Fruit fly (Drosophila melanogaster) whole organism, embryonic: ENCODE results near the gene CG42404.

Experiments
- Ada2b ChIP-seq: fragments of 200-800 bp; sonication (Bioruptor generic); IDR thresholded peaks from 2 replicates; pipeline ENCODE4 v1.3.6; 2022; ENCODE audit warnings: missing biosample characterization, missing genetic modification characterization
- CG10267 ChIP-seq: fragments of 200-800 bp; sonication (Bioruptor generic); optimal IDR thresholded peaks from 2 replicates; lab custom pipeline; 2018; ENCODE audit warnings: missing biosample characterization, mild to moderate bottlenecking, missing genetic modification characterization, moderate library complexity
- CG10274 ChIP-seq: fragments of 200-800 bp; sonication (Bioruptor generic); optimal IDR thresholded peaks from 3 replicates; lab custom pipeline; 2017; ENCODE audit warnings: missing biosample characterization, mild to moderate bottlenecking, missing genetic modification characterization
- CG10321 ChIP-seq: fragments of 200-800 bp; sonication (Bioruptor generic); IDR thresholded peaks from 2 replicates; pipeline ENCODE4 v1.3.6; 2022; ENCODE audit warnings: missing biosample characterization, missing genetic modification characterization
- CG10431 ChIP-seq: fragments of 200-800 bp; sonication (Bioruptor generic); optimal IDR thresholded peaks from 3 replicates; lab custom pipeline; 2018; ENCODE audit warnings: missing biosample characterization, mild to moderate bottlenecking, missing genetic modification characterization
- CG10959 ChIP-seq: fragments of 200-800 bp; sonication (Bioruptor generic); IDR thresholded peaks from 2 replicates; pipeline ENCODE4 v1.3.6; 2022; ENCODE audit warnings: missing biosample characterization, missing genetic modification characterization
- CG11093 ChIP-seq: fragments of 200-800 bp; sonication (Bioruptor generic); IDR thresholded peaks from 3 replicates; pipeline ENCODE4 v1.3.6; 2022; ENCODE audit warnings: missing biosample characterization, missing genetic modification characterization
- CG11456 ChIP-seq: fragments of 200-800 bp; sonication (Bioruptor generic); IDR thresholded peaks from 3 replicates; pipeline ENCODE4 v1.3.6; 2022; ENCODE audit warnings: missing biosample characterization, missing genetic modification characterization
- CG12299 ChIP-seq: fragments of 200-800 bp; sonication (Bioruptor generic); optimal IDR thresholded peaks from 2 replicates; lab custom pipeline; 2018; ENCODE audit warnings: missing biosample characterization, mild to moderate bottlenecking, missing genetic modification characterization
- CG13123 ChIP-seq: fragments of 200-800 bp; sonication (Bioruptor generic); optimal IDR thresholded peaks from 2 replicates; lab custom pipeline; 2016; ENCODE audit warnings: missing biosample characterization, missing genetic modification characterization
- CG14667 ChIP-seq: fragments of 200-800 bp; sonication (Bioruptor generic); IDR thresholded peaks from 2 replicates; pipeline ENCODE4 v1.3.6; 2022; ENCODE audit warnings: missing biosample characterization, missing genetic modification characterization
- CG15073 ChIP-seq: fragments of 200-800 bp; sonication (Bioruptor generic); optimal IDR thresholded peaks from 2 replicates; lab custom pipeline; 2016; ENCODE audit warnings: missing biosample characterization, missing genetic modification characterization
- CG1529 ChIP-seq: fragments of 200-800 bp; sonication (Bioruptor generic); optimal IDR thresholded peaks from 3 replicates; lab custom pipeline; 2018; ENCODE audit warnings: missing biosample characterization, missing genetic modification characterization
- CG1647 ChIP-seq: fragments of 200-800 bp; sonication (Bioruptor generic); optimal IDR thresholded peaks from 3 replicates; lab custom pipeline; 2016; ENCODE audit warnings: missing biosample characterization, missing genetic modification characterization
- CG16813 ChIP-seq: fragments of 200-800 bp; sonication (Bioruptor generic); IDR thresholded peaks from 3 replicates; pipeline ENCODE4 v1.3.6; 2022; ENCODE audit warnings: missing biosample characterization, missing genetic modification characterization; ENCODE audit not compliant: partially characterized antibody
- CG34422 ChIP-seq: fragments of 200-800 bp; sonication (Bioruptor generic); IDR thresholded peaks from 3 replicates; pipeline ENCODE4 v1.3.6; 2022; ENCODE audit warnings: missing biosample characterization, missing genetic modification characterization
- CG4360 ChIP-seq: fragments of 200-800 bp; sonication (Bioruptor generic); IDR thresholded peaks from 2 replicates; pipeline ENCODE4 v1.3.6; 2022; ENCODE audit warnings: missing biosample characterization, missing genetic modification characterization
- CG4617 ChIP-seq: fragments of 200-800 bp; sonication (Bioruptor generic); optimal IDR thresholded peaks from 3 replicates; lab custom pipeline; 2016; ENCODE audit warnings: missing biosample characterization, missing genetic modification characterization, borderline replicate concordance
- CG6683 ChIP-seq: fragments of 200-800 bp; sonication (Bioruptor generic); optimal IDR thresholded peaks from 2 replicates; lab custom pipeline; 2017; ENCODE audit warnings: missing biosample characterization, mild to moderate bottlenecking, missing genetic modification characterization, missing genetic modification reagents
- CG6813 ChIP-seq: fragments of 200-800 bp; sonication (Bioruptor generic); optimal IDR thresholded peaks from 2 replicates; lab custom pipeline; 2017; ENCODE audit warnings: missing biosample characterization, missing genetic modification characterization, mild to moderate bottlenecking, moderate library complexity, missing genetic modification reagents
- CG7372 ChIP-seq: fragments of 200-800 bp; sonication (Bioruptor generic); IDR thresholded peaks from 2 replicates; pipeline ENCODE4 v1.3.6; 2022; ENCODE audit warnings: missing biosample characterization, missing genetic modification characterization
- CG7963 ChIP-seq: fragments of 200-800 bp; sonication (Bioruptor generic); IDR thresholded peaks from 3 replicates; pipeline ENCODE4 v1.3.6; 2022; ENCODE audit warnings: missing biosample characterization, missing genetic modification characterization; ENCODE audit not compliant: partially characterized antibody
- CHES-1-like ChIP-seq: fragments of 200-800 bp; sonication (Bioruptor generic); optimal IDR thresholded peaks from 2 replicates; lab custom pipeline; 2016; ENCODE audit warnings: missing biosample characterization, missing genetic modification characterization
- CrebB ChIP-seq: fragments of 200-800 bp; sonication (Bioruptor generic); optimal IDR thresholded peaks from 3 replicates; lab custom pipeline; 2018; ENCODE audit warnings: missing biosample characterization, mild to moderate bottlenecking, missing genetic modification characterization
- Dad ChIP-seq: fragments of 200-800 bp; sonication (Bioruptor generic); optimal IDR thresholded peaks from 3 replicates; lab custom pipeline; 2016; ENCODE audit warnings: missing biosample characterization, missing genetic modification characterization
- Dref ChIP-seq: fragments of 200-800 bp; sonication (Bioruptor generic); IDR thresholded peaks from 2 replicates; pipeline ENCODE4 v1.3.6; 2022; ENCODE audit warnings: missing biosample characterization, missing genetic modification characterization
- ERR ChIP-seq: fragments of 200-800 bp; sonication (Bioruptor generic); optimal IDR thresholded peaks from 2 replicates; lab custom pipeline; 2016; ENCODE audit warnings: missing biosample characterization, missing genetic modification characterization
- Oli ChIP-seq: fragments of 200-800 bp; sonication (Bioruptor generic); optimal IDR thresholded peaks from 2 replicates; lab custom pipeline; 2018; ENCODE audit warnings: missing biosample characterization, mild to moderate bottlenecking, missing genetic modification characterization, moderate library complexity
- Poxn ChIP-seq: fragments of 200-800 bp; sonication (Bioruptor generic); IDR thresholded peaks from 2 replicates; pipeline ENCODE4 v1.3.6; 2022; ENCODE audit warnings: missing biosample characterization, missing genetic modification characterization
- Rfx ChIP-seq: fragments of 200-800 bp; sonication (Bioruptor generic); IDR thresholded peaks from 2 replicates; pipeline ENCODE4 v1.3.6; 2022; ENCODE audit warnings: missing biosample characterization, missing genetic modification characterization
- Scr ChIP-seq: fragments of 200-800 bp; sonication (Bioruptor generic); IDR thresholded peaks from 2 replicates; pipeline ENCODE4 v1.3.6; 2022; ENCODE audit warnings: missing biosample characterization, missing genetic modification characterization; ENCODE audit not compliant: partially characterized antibody
- abd-A ChIP-seq: fragments of 200-800 bp; sonication (Bioruptor generic); optimal IDR thresholded peaks from 3 replicates; lab custom pipeline; 2019; ENCODE audit warnings: missing biosample characterization, mild to moderate bottlenecking, missing genetic modification characterization, moderate library complexity
- ash1 ChIP-seq: fragments of 200-800 bp; sonication (Bioruptor generic); optimal IDR thresholded peaks from 2 replicates; lab custom pipeline; 2018; ENCODE audit warnings: missing biosample characterization, mild to moderate bottlenecking, missing genetic modification characterization
- ato ChIP-seq: fragments of 200-800 bp; sonication (Bioruptor generic); IDR thresholded peaks from 2 replicates; pipeline ENCODE4 v1.3.6; 2022; ENCODE audit warnings: missing biosample characterization, missing genetic modification characterization; ENCODE audit not compliant: partially characterized antibody
- fd96Cb ChIP-seq: fragments of 200-800 bp; sonication (Bioruptor generic); optimal IDR thresholded peaks from 2 replicates; lab custom pipeline; 2018; ENCODE audit warnings: missing biosample characterization, mild to moderate bottlenecking, missing genetic modification characterization, moderate library complexity
- grn ChIP-seq: fragments of 200-800 bp; sonication (Bioruptor generic); optimal IDR thresholded peaks from 3 replicates; lab custom pipeline; 2017; ENCODE audit warnings: missing biosample characterization, missing genetic modification characterization
- jigr1 ChIP-seq: fragments of 200-800 bp; sonication (Bioruptor generic); IDR thresholded peaks from 3 replicates; pipeline ENCODE4 v1.3.6; 2022; ENCODE audit warnings: missing biosample characterization, missing genetic modification characterization
- lmd ChIP-seq: fragments of 200-800 bp; sonication (Bioruptor generic); IDR thresholded peaks from 2 replicates; pipeline ENCODE4 v1.3.6; 2022; ENCODE audit warnings: missing biosample characterization, missing genetic modification characterization
- nmo ChIP-seq: fragments of 200-800 bp; sonication (Bioruptor generic); optimal IDR thresholded peaks from 2 replicates; lab custom pipeline; 2018; ENCODE audit warnings: missing biosample characterization, mild to moderate bottlenecking, missing genetic modification characterization, moderate library complexity
- pb ChIP-seq: fragments of 200-800 bp; sonication (Bioruptor generic); optimal IDR thresholded peaks from 3 replicates; lab custom pipeline; 2016; ENCODE audit warnings: missing biosample characterization, missing genetic modification characterization
- pita ChIP-seq: fragments of 200-800 bp; sonication (Bioruptor generic); optimal IDR thresholded peaks from 2 replicates; lab custom pipeline; 2017; ENCODE audit warnings: missing biosample characterization, mild to moderate bottlenecking, missing genetic modification characterization
- row ChIP-seq: fragments of 200-800 bp; sonication (Bioruptor generic); IDR thresholded peaks from 3 replicates; pipeline ENCODE4 v1.3.6; 2022; ENCODE audit warnings: missing biosample characterization, missing genetic modification characterization
- schlank ChIP-seq: fragments of 200-800 bp; sonication (Bioruptor generic); optimal IDR thresholded peaks from 2 replicates; lab custom pipeline; 2018; ENCODE audit warnings: missing biosample characterization, mild to moderate bottlenecking, missing genetic modification characterization
- shn ChIP-seq: fragments of 200-800 bp; sonication (Bioruptor generic); optimal IDR thresholded peaks from 3 replicates; lab custom pipeline; 2016; ENCODE audit warnings: missing biosample characterization, missing genetic modification characterization
- tna ChIP-seq: fragments of 200-800 bp; sonication (Bioruptor generic); IDR thresholded peaks from 2 replicates; pipeline ENCODE4 v1.3.6; 2022; ENCODE audit warnings: missing biosample characterization, missing genetic modification characterization; ENCODE audit not compliant: partially characterized antibody
- unc-4 ChIP-seq: fragments of 200-800 bp; sonication (Bioruptor generic); IDR thresholded peaks from 2 replicates; pipeline ENCODE4 v1.3.6; 2022; ENCODE audit warnings: missing biosample characterization, missing genetic modification characterization; ENCODE audit not compliant: partially characterized antibody
- vvl ChIP-seq: fragments of 200-800 bp; sonication (Bioruptor generic); IDR thresholded peaks from 2 replicates; pipeline ENCODE4 v1.3.6; 2022; ENCODE audit warnings: missing biosample characterization, missing genetic modification characterization
- wor ChIP-seq: fragments of 200-800 bp; sonication (Bioruptor generic); IDR thresholded peaks from 2 replicates; pipeline ENCODE4 v1.3.6; 2022; ENCODE audit warnings: missing biosample characterization, missing genetic modification characterization
- zf30C ChIP-seq: fragments of 200-800 bp; sonication (Bioruptor generic); optimal IDR thresholded peaks from 3 replicates; lab custom pipeline; 2018; ENCODE audit warnings: missing biosample characterization, mild to moderate bottlenecking, missing genetic modification characterization

The CG42404 gene

DNA sequence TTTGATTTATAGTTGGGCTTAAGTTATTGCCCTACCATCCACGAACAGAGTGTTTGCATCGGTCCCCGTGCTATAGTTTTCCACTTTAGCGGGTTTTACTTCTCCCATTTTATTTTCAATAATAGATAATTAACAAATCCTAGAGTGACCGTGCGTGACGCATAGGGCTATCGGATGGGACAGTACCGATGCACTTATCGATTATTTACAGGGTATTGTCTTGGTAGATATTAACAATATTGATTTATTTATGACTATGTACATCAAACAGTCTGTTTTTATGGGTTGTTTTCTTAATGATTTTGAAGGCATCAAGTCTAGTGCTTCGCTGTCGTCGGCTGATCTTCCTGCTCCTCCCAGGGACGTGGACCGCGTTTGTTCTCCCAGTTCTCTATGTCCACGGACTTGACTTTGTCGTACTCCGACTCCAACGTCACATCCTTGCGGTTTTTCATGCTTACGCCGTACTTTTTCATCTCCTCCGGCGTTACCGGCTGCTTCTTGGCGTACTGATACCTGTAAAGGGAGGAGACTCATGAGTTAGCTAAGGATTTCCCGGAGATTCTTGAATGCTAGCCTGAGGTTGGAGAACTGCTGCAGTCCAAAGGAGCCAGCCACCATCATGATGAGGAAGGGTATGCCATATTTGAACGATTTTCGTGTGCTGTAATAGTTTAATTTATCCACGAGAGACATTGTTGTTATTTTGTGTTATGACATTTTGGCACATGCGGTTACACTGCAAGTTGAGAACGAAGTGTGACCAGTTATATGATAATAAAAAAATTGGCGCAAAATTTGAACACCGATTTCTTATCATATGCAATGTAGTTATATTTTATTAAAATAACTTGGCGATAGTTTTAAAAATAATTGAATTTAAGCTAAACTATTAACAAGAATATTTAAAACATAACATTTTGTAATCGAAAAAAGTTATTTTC lies 28.3 kb downstream of the CG42404 start, which contains the start of the genes MRG15 and Tm1 (continued):
- 0 out of 2 replicates have a peak, but pooled peaks have one; percentile 38 for TF ChIP-seq Rfx (GFP tag; lab: Robert Waterston, UW)
- no peak for TF ChIP-seq pb (GFP tag; lab: Kevin White, UChicago)
- no peak for TF ChIP-seq CrebB (tag; lab: Kevin White, UChicago)
- TF ChIP-seq Dref (GFP tag; lab: Robert Waterston, UW) = peak; percentile 77
- TF ChIP-seq CG15073 (GFP tag; lab: Kevin White, UChicago) = no peak
- TF ChIP-seq nmo (GFP tag; lab: Kevin White, UChicago) = peak; percentile 9
- no peak for TF ChIP-seq CG14667 (GFP tag; lab: Robert Waterston, UW)
- peak; percentile 16 for TF ChIP-seq Dad (GFP tag; lab: Kevin White, UChicago)
- no peak for TF ChIP-seq CG6813 (GFP tag; lab: Kevin White, UChicago)
- TF ChIP-seq CG10431 (GFP tag; lab: Kevin White, UChicago) = no peak
- TF ChIP-seq CG1647 (GFP tag; lab: Kevin White, UChicago) = no peak
- no peak for TF ChIP-seq pita (GFP tag; lab: Kevin White, UChicago)
- TF ChIP-seq wor = no peak
- TF ChIP-seq Ada2b (GFP tag; lab: Robert Waterston, UW) = no peak
- peak; percentile 73 for TF ChIP-seq Scr (GFP tag; lab: Robert Waterston, UW)
- peak; percentile 29; the same call in 1 of the 3 replicates for TF ChIP-seq CG34422 (GFP tag; lab: Robert Waterston, UW)
- TF ChIP-seq CG7372 (GFP tag; lab: Robert Waterston, UW) = no peak
- peak; percentile 51 for TF ChIP-seq CG4617
- peak; percentile 65 for TF ChIP-seq CG16813 (GFP tag; lab: Robert Waterston, UW)
- TF ChIP-seq CG10274 = no peak
- TF ChIP-seq schlank = no peak
- TF ChIP-seq ERR (GFP tag; lab: Kevin White, UChicago) = no peak
- TF ChIP-seq Oli (tag; lab: Kevin White, UChicago) = no peak
- TF ChIP-seq CG11456 = no peak
- no peak for TF ChIP-seq CG11093 (GFP tag; lab: Robert Waterston, UW)
- TF ChIP-seq abd-A = no peak
- TF ChIP-seq CG6683 (GFP tag; lab: Kevin White, UChicago) = no peak
- TF ChIP-seq CG4360 = no peak
- TF ChIP-seq shn (GFP tag; lab: Kevin White, UChicago) = no peak
- peak; percentile 56 for TF ChIP-seq ato
- TF ChIP-seq ash1 (GFP tag; lab: Kevin White, UChicago) = no peak
- TF ChIP-seq lmd (GFP tag; lab: Robert Waterston, UW) = no peak
- no peak for TF ChIP-seq CG1529 (GFP tag; lab: Kevin White, UChicago)
- no peak for TF ChIP-seq CHES-1-like
- TF ChIP-seq zf30C (GFP tag; lab: Kevin White, UChicago) = no peak
- peak; percentile 70 for TF ChIP-seq unc-4 (GFP tag; lab: Robert Waterston, UW)
- peak; percentile 58 for TF ChIP-seq tna (GFP tag; lab: Robert Waterston, UW)
- no peak for TF ChIP-seq CG10321 (GFP tag; lab: Robert Waterston, UW)
- peak; percentile 48; the same call in 2 of the 3 replicates for TF ChIP-seq CG7963 (GFP tag; lab: Robert Waterston, UW)
- no peak for TF ChIP-seq CG10959
- TF ChIP-seq CG12299 = no peak
- peak; percentile 39; the same call in 2 of the 3 replicates for TF ChIP-seq row
- TF ChIP-seq jigr1 = no peak
- no peak for TF ChIP-seq fd96Cb (tag; lab: Kevin White, UChicago)
- no peak for TF ChIP-seq grn
- TF ChIP-seq CG10267 (tag; lab: Kevin White, UChicago) = no peak
- no peak for TF ChIP-seq Poxn
- TF ChIP-seq vvl (GFP tag; lab: Robert Waterston, UW) = peak; percentile 27; the same call in 1 of the 2 replicates
- TF ChIP-seq CG13123 (GFP tag; lab: Kevin White, UChicago) = no peak
